Fruit fly (Drosophila melanogaster) whole organism, prepupa: ENCODE data around the gene ZnT77C.

ENCODE experiments used
- Blimp-1 ChIP-seq: fragments of 200-800 bp; sonication (Bioruptor generic); optimal IDR thresholded peaks from 3 replicates; lab custom pipeline; 2017; ENCODE audit warnings: missing biosample characterization, missing genetic modification characterization, mild to moderate bottlenecking, moderate library complexity, missing genetic modification reagents
- CG10669 ChIP-seq: fragments of 200-800 bp; sonication (Bioruptor generic); optimal IDR thresholded peaks from 3 replicates; lab custom pipeline; 2018; ENCODE audit warnings: missing biosample characterization, mild to moderate bottlenecking, missing genetic modification characterization, moderate library complexity
- CG11762 ChIP-seq: fragments of 200-800 bp; sonication (Bioruptor generic); optimal IDR thresholded peaks from 3 replicates; lab custom pipeline; 2016; ENCODE audit warnings: missing biosample characterization, missing genetic modification characterization; ENCODE audit not compliant: insufficient read depth
- CG11902 ChIP-seq: fragments of 200-800 bp; sonication (Bioruptor generic); optimal IDR thresholded peaks from 3 replicates; lab custom pipeline; 2016; ENCODE audit warnings: missing biosample characterization, missing genetic modification characterization
- CG15336 ChIP-seq: fragments of 200-800 bp; sonication (Bioruptor generic); IDR thresholded peaks from 2 replicates; pipeline ENCODE4 v1.3.6; 2022; ENCODE audit warnings: missing biosample characterization, missing genetic modification characterization
- CG1621 ChIP-seq: fragments of 200-800 bp; sonication (Bioruptor generic); optimal IDR thresholded peaks from 3 replicates; lab custom pipeline; 2018; ENCODE audit warnings: missing biosample characterization, mild to moderate bottlenecking, missing genetic modification characterization
- CG16779 ChIP-seq: fragments of 200-800 bp; sonication (Bioruptor generic); optimal IDR thresholded peaks from 3 replicates; lab custom pipeline; 2017; ENCODE audit warnings: missing biosample characterization, mild to moderate bottlenecking, missing genetic modification characterization
- CG3032 ChIP-seq: fragments of 200-800 bp; optimal IDR thresholded peaks from 2 replicates; lab custom pipeline; 2019; ENCODE audit warnings: missing biosample characterization, mild to moderate bottlenecking, missing genetic modification characterization, moderate library complexity
- CG31627 ChIP-seq: fragments of 200-800 bp; sonication (Bioruptor generic); optimal IDR thresholded peaks from 3 replicates; lab custom pipeline; 2016; ENCODE audit warnings: missing biosample characterization, missing genetic modification characterization
- CG32006 ChIP-seq: fragments of 200-800 bp; sonication (Bioruptor generic); optimal IDR thresholded peaks from 3 replicates; lab custom pipeline; 2017; ENCODE audit warnings: missing biosample characterization, mild to moderate bottlenecking, missing genetic modification characterization
- CG34406 ChIP-seq: fragments of 200-800 bp; sonication (Bioruptor generic); optimal IDR thresholded peaks from 3 replicates; lab custom pipeline; 2016; ENCODE audit warnings: missing biosample characterization, missing genetic modification characterization
- CG3919 ChIP-seq: fragments of 200-800 bp; sonication (Bioruptor generic); optimal IDR thresholded peaks from 3 replicates; lab custom pipeline; 2016; ENCODE audit warnings: missing biosample characterization, missing genetic modification characterization
- CG4318 ChIP-seq: fragments of 200-800 bp; sonication (Bioruptor generic); optimal IDR thresholded peaks from 3 replicates; lab custom pipeline; 2017; ENCODE audit warnings: missing biosample characterization, mild to moderate bottlenecking, missing genetic modification characterization
- CG6276 ChIP-seq: fragments of 200-800 bp; sonication (Bioruptor generic); optimal IDR thresholded peaks from 2 replicates; lab custom pipeline; 2017; ENCODE audit warnings: missing biosample characterization, mild to moderate bottlenecking, missing genetic modification characterization
- CG6808 ChIP-seq: fragments of 200-800 bp; sonication (Bioruptor generic); optimal IDR thresholded peaks from 3 replicates; lab custom pipeline; 2017; ENCODE audit warnings: missing biosample characterization, missing genetic modification characterization, mild to moderate bottlenecking, moderate library complexity, missing genetic modification reagents
- CG6854 ChIP-seq: fragments of 200-800 bp; sonication (Bioruptor generic); optimal IDR thresholded peaks from 2 replicates; lab custom pipeline; 2017; ENCODE audit warnings: missing biosample characterization, mild to moderate bottlenecking, missing genetic modification characterization
- CG7368 ChIP-seq: fragments of 200-800 bp; sonication (Bioruptor generic); optimal IDR thresholded peaks from 3 replicates; lab custom pipeline; 2016; ENCODE audit warnings: missing biosample characterization, missing genetic modification characterization
- CG8632 ChIP-seq: fragments of 200-800 bp; sonication (Bioruptor generic); optimal IDR thresholded peaks from 3 replicates; lab custom pipeline; 2016; ENCODE audit warnings: missing biosample characterization, missing genetic modification characterization
- CG9139 ChIP-seq: fragments of 200-800 bp; sonication (Bioruptor generic); optimal IDR thresholded peaks from 3 replicates; lab custom pipeline; 2017; ENCODE audit warnings: missing biosample characterization, mild to moderate bottlenecking, missing genetic modification characterization
- Eip75B ChIP-seq: fragments of 200-800 bp; sonication (Bioruptor generic); optimal IDR thresholded peaks from 3 replicates; lab custom pipeline; 2016; ENCODE audit warnings: missing biosample characterization, missing genetic modification characterization
- Eip78C ChIP-seq: fragments of 200-800 bp; sonication (Bioruptor generic); peaks from one replicate; lab custom pipeline; 2016; ENCODE audit warnings: missing biosample characterization, missing genetic modification characterization
- Ets96B ChIP-seq: fragments of 200-800 bp; optimal IDR thresholded peaks from 2 replicates; lab custom pipeline; 2019; ENCODE audit warnings: missing biosample characterization, mild to moderate bottlenecking, missing genetic modification characterization, moderate library complexity
- Gug ChIP-seq: fragments of 200-800 bp; sonication (Bioruptor generic); IDR thresholded peaks from 2 replicates; pipeline ENCODE4 v1.3.6; 2022; ENCODE audit warnings: missing biosample characterization, missing genetic modification characterization
- Hr38 ChIP-seq: sonication (Bioruptor generic); optimal IDR thresholded peaks from 2 replicates; lab custom pipeline; 2016; ENCODE audit warnings: missing biosample characterization, missing genetic modification characterization
- Met ChIP-seq: fragments of 200-800 bp; sonication (Bioruptor generic); optimal IDR thresholded peaks from 3 replicates; lab custom pipeline; 2016; ENCODE audit warnings: missing biosample characterization, missing genetic modification characterization
- OdsH ChIP-seq: fragments of 200-800 bp; sonication (Bioruptor generic); optimal IDR thresholded peaks from 3 replicates; lab custom pipeline; 2016; ENCODE audit warnings: missing biosample characterization, missing genetic modification characterization
- Smox ChIP-seq: fragments of 200-800 bp; sonication (Bioruptor generic); optimal IDR thresholded peaks from 3 replicates; lab custom pipeline; 2016; ENCODE audit warnings: missing biosample characterization, missing genetic modification characterization
- Sox102F ChIP-seq: fragments of 200-800 bp; sonication (Bioruptor generic); optimal IDR thresholded peaks from 2 replicates; lab custom pipeline; 2016; ENCODE audit warnings: missing biosample characterization, mild to moderate bottlenecking, missing genetic modification characterization
- Sox14 ChIP-seq: fragments of 200-800 bp; sonication (Bioruptor generic); optimal IDR thresholded peaks from 3 replicates; lab custom pipeline; 2016; ENCODE audit warnings: missing biosample characterization, missing genetic modification characterization
- Sox15 ChIP-seq: fragments of 200-800 bp; sonication (Bioruptor generic); optimal IDR thresholded peaks from 3 replicates; lab custom pipeline; 2016; ENCODE audit warnings: missing biosample characterization, missing genetic modification characterization
- achi ChIP-seq: fragments of 200-800 bp; sonication (Bioruptor generic); optimal IDR thresholded peaks from 3 replicates; lab custom pipeline; 2016; ENCODE audit warnings: missing biosample characterization, missing genetic modification characterization
- acj6 ChIP-seq: fragments of 200-800 bp; sonication (Bioruptor generic); optimal IDR thresholded peaks from 3 replicates; lab custom pipeline; 2016; ENCODE audit warnings: missing biosample characterization, missing genetic modification characterization
- dac ChIP-seq: fragments of 200-800 bp; sonication (Bioruptor generic); optimal IDR thresholded peaks from 2 replicates; lab custom pipeline; 2017; ENCODE audit warnings: missing biosample characterization, mild to moderate bottlenecking, missing genetic modification characterization
- dsx ChIP-seq: fragments of 200-800 bp; optimal IDR thresholded peaks from 3 replicates; lab custom pipeline; 2019; ENCODE audit warnings: missing biosample characterization, mild to moderate bottlenecking, missing genetic modification characterization, moderate library complexity; ENCODE audit not compliant: poor library complexity, severe bottlenecking
- esn ChIP-seq: fragments of 200-800 bp; sonication (Bioruptor generic); optimal IDR thresholded peaks from 2 replicates; lab custom pipeline; 2016; ENCODE audit warnings: missing biosample characterization, mild to moderate bottlenecking, missing genetic modification characterization, moderate library complexity
- fd59A ChIP-seq: fragments of 200-800 bp; sonication (Bioruptor generic); optimal IDR thresholded peaks from 2 replicates; lab custom pipeline; 2017; ENCODE audit warnings: missing biosample characterization, mild to moderate bottlenecking, missing genetic modification characterization, missing genetic modification reagents
- fkh ChIP-seq: fragments of 200-800 bp; sonication (Bioruptor generic); optimal IDR thresholded peaks from 3 replicates; lab custom pipeline; 2017; ENCODE audit warnings: missing biosample characterization, mild to moderate bottlenecking, missing genetic modification characterization, moderate library complexity
- salr ChIP-seq, 2 experiments: fragments of 200-800 bp; sonication (Bioruptor generic); optimal IDR thresholded peaks; 3 replicates each; lab custom pipeline; 2016 to 2018; ENCODE audit warnings: missing biosample characterization in 2 of 2, missing genetic modification characterization in 2 of 2, mild to moderate bottlenecking in 1 of 2
- svp ChIP-seq: fragments of 200-800 bp; sonication (Bioruptor generic); peaks from one replicate; lab custom pipeline; 2016; ENCODE audit warnings: missing biosample characterization, missing genetic modification characterization
- topi ChIP-seq: fragments of 200-800 bp; sonication (Bioruptor generic); optimal IDR thresholded peaks from 3 replicates; lab custom pipeline; 2016; ENCODE audit warnings: missing biosample characterization, missing genetic modification characterization
- vri ChIP-seq: fragments of 200-800 bp; sonication (Bioruptor generic); optimal IDR thresholded peaks from 3 replicates; lab custom pipeline; 2016; ENCODE audit warnings: missing biosample characterization, mild to moderate bottlenecking, missing genetic modification characterization

ZnT77C gene

DNA sequence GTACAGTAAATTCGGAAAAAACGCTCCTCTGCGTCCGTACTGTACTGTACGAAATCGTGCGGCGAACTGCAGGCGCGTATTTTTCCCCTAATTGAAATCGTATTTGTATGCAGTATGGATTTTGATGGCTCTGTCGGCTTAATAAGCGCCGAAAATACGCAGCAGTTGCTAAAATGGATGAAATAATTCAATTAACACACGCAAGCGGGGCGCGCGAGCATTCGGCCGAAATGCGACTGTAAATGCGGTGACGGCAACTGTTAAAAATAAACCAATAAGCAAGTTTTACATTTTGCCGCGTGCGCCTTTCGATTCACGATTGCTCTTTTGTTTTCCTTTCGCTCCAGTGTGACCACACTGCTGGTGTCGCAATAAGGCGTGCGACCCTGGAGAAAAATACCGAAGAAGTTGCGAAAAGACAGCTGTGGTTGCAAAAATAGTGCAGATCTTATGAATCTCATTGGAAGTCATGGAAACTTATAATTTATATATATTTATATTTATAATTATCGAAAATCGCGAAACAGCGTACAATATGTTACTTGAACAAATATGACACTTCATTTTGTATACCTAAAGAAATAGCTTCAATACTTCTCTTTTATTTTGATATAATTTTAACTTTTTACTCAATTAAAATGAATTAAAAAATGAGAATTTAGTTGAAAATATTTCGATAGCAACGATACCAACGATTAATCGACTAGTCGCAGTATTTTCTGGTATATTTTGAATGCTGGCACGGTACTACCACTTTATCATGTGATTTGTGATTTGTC is 21.5 kb downstream of the ZnT77C start, which contains the start of the genes CG32428 and CG5969 (continued):
- peak; percentile 58 for TF ChIP-seq CG11902 (GFP tag; lab: Kevin White, UChicago)
- TF ChIP-seq acj6 (GFP tag; lab: Kevin White, UChicago), result peak; percentile 73
- TF ChIP-seq CG4318 (GFP tag; lab: Kevin White, UChicago), result peak; percentile 68
- peak; percentile 41 for TF ChIP-seq CG11762
- peak; percentile 47 for TF ChIP-seq CG31627 (GFP tag; lab: Kevin White, UChicago)
- TF ChIP-seq CG1621 (tag; lab: Kevin White, UChicago), result peak; percentile 11
- peak; percentile 85 for TF ChIP-seq svp (GFP tag; lab: Kevin White, UChicago)
- TF ChIP-seq Sox15 (GFP tag; lab: Kevin White, UChicago), result peak; percentile 55
- peak; percentile 64 for TF ChIP-seq dsx (GFP tag; lab: Kevin White, UChicago)
- TF ChIP-seq CG8632 (GFP tag; lab: Kevin White, UChicago), result peak; percentile 75
- peak; percentile 48 for TF ChIP-seq CG6808 (GFP tag; lab: Kevin White, UChicago)
- TF ChIP-seq CG6276 (GFP tag; lab: Kevin White, UChicago), result peak; percentile 56
- TF ChIP-seq Blimp-1, result peak; percentile 46
- TF ChIP-seq Sox102F (GFP tag; lab: Kevin White, UChicago), result peak; percentile 47
- TF ChIP-seq CG32006 (GFP tag; lab: Kevin White, UChicago), result peak; percentile 80
- peak; percentile 71 for TF ChIP-seq OdsH (GFP tag; lab: Kevin White, UChicago)
- TF ChIP-seq fkh, result peak; percentile 61
- peak; percentile 75 for TF ChIP-seq Ets96B (tag; lab: Kevin White, UChicago)
- TF ChIP-seq CG15336 (GFP tag; lab: Robert Waterston, UW), result peak; percentile 83
- peak; percentile 50 for TF ChIP-seq Smox
- TF ChIP-seq fd59A, result no peak
- peak; percentile 45 for TF ChIP-seq Eip75B (GFP tag; lab: Kevin White, UChicago)
- TF ChIP-seq CG16779 (tag; lab: Kevin White, UChicago), result peak; percentile 42
- peak; percentile 64 for TF ChIP-seq Sox14 (GFP tag; lab: Kevin White, UChicago)
- TF ChIP-seq dac (GFP tag; lab: Kevin White, UChicago), result peak; percentile 16
- no peak for TF ChIP-seq CG9139 (GFP tag; lab: Kevin White, UChicago)
- TF ChIP-seq CG3032, result peak; percentile 84
- TF ChIP-seq Hr38 (GFP tag; lab: Kevin White, UChicago), result no peak
- peak; percentile 47 for TF ChIP-seq Met
- TF ChIP-seq Gug (GFP tag; lab: Robert Waterston, UW), result peak; percentile 71
- peak; percentile 65 for TF ChIP-seq vri (GFP tag; lab: Kevin White, UChicago)
- TF ChIP-seq CG10669 (GFP tag; lab: Kevin White, UChicago), result peak; percentile 71
- TF ChIP-seq esn (GFP tag; lab: Kevin White, UChicago), result peak; percentile 62
- TF ChIP-seq salr (GFP tag; optimal IDR thresholded peaks at IDR 0.05; lab: Kevin White, UChicago), result peak; percentile 27 to 52
- peak; percentile 81 for TF ChIP-seq achi
- TF ChIP-seq Eip78C, result peak; percentile 78
- TF ChIP-seq topi (GFP tag; lab: Kevin White, UChicago), result peak; percentile 16
- TF ChIP-seq CG6854 (GFP tag; lab: Kevin White, UChicago), result no peak

DNA sequence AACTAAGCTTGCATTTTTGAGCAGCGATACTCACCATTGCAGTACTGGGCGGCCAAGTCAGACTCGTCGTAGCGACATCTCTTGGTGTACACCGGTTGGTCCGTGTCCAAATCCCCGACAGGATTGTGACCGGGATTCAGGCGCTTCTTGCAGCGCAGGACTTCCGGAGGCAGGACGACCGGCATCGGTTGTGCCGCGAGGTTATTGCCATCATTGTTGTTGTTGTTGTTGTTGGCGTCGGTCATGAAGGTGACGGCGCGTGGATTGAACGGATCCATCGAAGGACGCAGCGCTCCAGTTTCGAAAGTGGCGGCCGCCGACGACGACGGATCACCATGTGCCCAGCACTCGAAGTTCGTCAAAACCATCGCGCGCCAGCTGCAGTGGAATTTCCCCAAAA is 22.1 kb downstream of the ZnT77C start:
- TF ChIP-seq CG7368 (no peak), CG6276 (GFP tag; lab: Kevin White, UChicago) (no peak), Gug (GFP tag; lab: Robert Waterston, UW) (no peak), CG34406 (no peak), Sox15 (GFP tag; lab: Kevin White, UChicago) (no peak), CG3919 (GFP tag; lab: Kevin White, UChicago) (no peak), CG9139 (GFP tag; lab: Kevin White, UChicago) (no peak), Met (no peak), CG31627 (GFP tag; lab: Kevin White, UChicago) (no peak)
